Worm (Caenorhabditis elegans) whole organism, L2 larva: ENCODE data around the gene twk-9.
"Not testable (repeated sequence)": the region's sequence is repeated elsewhere in the genome, so short reads cannot be mapped to it uniquely, and the experiment has no call there.

ENCODE experiments used
- F13H6.1 ChIP-seq: sonication (generic microtip); optimal IDR thresholded peaks from 2 replicates; lab custom pipeline; 2016; ENCODE audit warnings: missing genetic modification characterization, missing compliant biosample characterization
- ZK546.5 ChIP-seq: sonication (generic microtip); optimal IDR thresholded peaks from 2 replicates; lab custom pipeline; 2017; ENCODE audit warnings: missing biosample characterization, missing genetic modification characterization
- elt-3 ChIP-seq: sonication (generic microtip); optimal IDR thresholded peaks from 2 replicates; lab custom pipeline; 2017; ENCODE audit warnings: missing biosample characterization, missing genetic modification characterization
- lin-13 ChIP-seq: fragments of 150-350 bp; optimal IDR thresholded peaks from 2 replicates; lab custom pipeline; 2014; ENCODE audit warnings: missing biosample characterization, missing genetic modification reagents, missing genetic modification characterization
- lin-39 ChIP-seq: fragments of 150-350 bp; optimal IDR thresholded peaks from 2 replicates; lab custom pipeline; 2014; ENCODE audit warnings: missing biosample characterization, missing genetic modification reagents, missing genetic modification characterization
- lsy-2 ChIP-seq, 2 experiments: fragments of 150-350 bp in 1 of 2; sonication (generic microtip) in 1 of 2; optimal IDR thresholded peaks; 2 replicates each; lab custom pipeline; 2014 to 2017; ENCODE audit warnings: missing biosample characterization in 2 of 2, missing genetic modification characterization in 2 of 2
- mbf-1 ChIP-seq: sonication (generic microtip); optimal IDR thresholded peaks from 2 replicates; lab custom pipeline; 2017; ENCODE audit warnings: missing biosample characterization, missing genetic modification characterization
- nhr-11 ChIP-seq: fragments of 150-350 bp; optimal IDR thresholded peaks from 2 replicates; lab custom pipeline; 2014; ENCODE audit warnings: missing biosample characterization, missing genetic modification characterization
- nhr-23 ChIP-seq: fragments of 150-350 bp; optimal IDR thresholded peaks from 2 replicates; lab custom pipeline; 2014; ENCODE audit warnings: missing biosample characterization, missing genetic modification reagents, missing genetic modification characterization
- skn-1 ChIP-seq: sonication (generic microtip); optimal IDR thresholded peaks from 2 replicates; lab custom pipeline; 2017; ENCODE audit warnings: missing biosample characterization, missing genetic modification characterization
- snpc-4 ChIP-seq: fragments of 150-350 bp; optimal IDR thresholded peaks from 2 replicates; lab custom pipeline; 2014; ENCODE audit warnings: missing biosample characterization, missing genetic modification characterization
- ztf-1 ChIP-seq: fragments of 200-800 bp; sonication (Bioruptor generic); conservative IDR thresholded peaks from 2 replicates; pipeline ENCODE4 v1.3.6; 2022; ENCODE audit warnings: missing genetic modification characterization, missing compliant biosample characterization
- ztf-11 ChIP-seq: sonication (generic microtip); optimal IDR thresholded peaks from 2 replicates; lab custom pipeline; 2017; ENCODE audit warnings: missing biosample characterization, missing genetic modification characterization

DNA sequence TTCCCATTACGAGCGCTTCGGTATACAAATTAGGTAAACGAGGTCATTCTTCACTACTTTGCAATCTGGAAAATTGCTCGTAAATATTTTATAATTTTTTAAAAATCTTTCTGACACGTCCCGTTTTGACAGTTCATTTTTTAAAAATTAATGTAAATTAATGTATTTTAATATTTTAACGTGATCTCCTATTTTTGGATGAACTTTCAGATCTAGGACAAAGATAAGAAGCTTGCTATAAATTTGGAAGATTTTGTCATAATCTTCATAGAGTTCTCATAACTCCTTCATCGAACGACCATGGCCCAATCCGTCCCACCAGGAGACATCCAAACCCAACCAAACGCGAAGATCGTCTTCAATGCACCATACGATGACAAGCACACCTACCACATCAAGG is 4.3 kb upstream of the twk-9 start, which contains the start of gene msp-76:
- TF ChIP-seq ZK546.5 (tag; lab: Kevin White, UChicago); lsy-2 (tag; optimal IDR thresholded peaks at IDR 0.05; lab: Kevin White, UChicago); ztf-1; lin-39; mbf-1; snpc-4 (tag; lab: Kevin White, UChicago); nhr-11; lin-13 (GFP tag; lab: Kevin White, UChicago); ztf-11 (tag; lab: Kevin White, UChicago); nhr-23 (tag; lab: Kevin White, UChicago); F13H6.1 (tag; lab: Kevin White, UChicago); skn-1 (tag; lab: Kevin White, UChicago); elt-3 (tag; lab: Kevin White, UChicago): not testable (repeated sequence)
